Worm (Caenorhabditis elegans): Measurements from ENCODE around the gene F10B5.2.

The F10B5.2 gene

DNA sequence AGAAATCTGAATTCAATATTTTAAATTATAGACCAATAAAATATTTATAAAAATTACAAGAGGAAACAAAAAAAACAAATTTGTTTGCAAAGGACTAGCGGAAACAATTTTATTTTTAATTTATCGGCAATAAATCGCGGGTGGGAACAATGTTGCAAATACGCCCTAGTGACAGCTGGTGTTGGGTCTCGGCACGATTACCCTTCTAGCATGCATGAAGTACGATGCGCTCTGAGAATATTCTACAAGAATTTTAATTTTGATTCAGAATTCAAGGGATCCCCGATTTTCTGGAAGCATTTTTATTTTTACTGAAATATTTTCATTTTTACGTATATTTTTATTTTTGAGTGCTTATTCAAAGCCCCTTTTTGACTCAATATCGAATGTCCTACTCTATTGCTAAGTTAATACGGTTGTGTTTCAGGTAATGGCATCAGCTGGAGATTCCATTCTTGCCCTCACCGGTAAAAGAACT is 40.5 kb downstream of the F10B5.2 start, which contains the start of the genes mig-5 and cct-1:
TSS of gene mig-5 (minus strand) at position 8 of the 478 bp plus-strand sequence.
TSS of gene cct-1 (plus strand) at position 428 of the 478 bp plus-strand sequence.
- TF ChIP-seq nhr-90 (tag; optimal IDR thresholded peaks at IDR 0.05; ENCODE audit: poor library complexity) (peak; percentile 98), pqm-1 (tag; optimal IDR thresholded peaks at IDR 0.05) (peak; percentile 38), lin-14 (GFP tag; optimal IDR thresholded peaks at IDR 0.05) (peak; percentile 98), Y116A8C.19 (tag; optimal IDR thresholded peaks at IDR 0.05; ENCODE audit: borderline replicate concordance) (no peak), dsc-1 (tag; optimal IDR thresholded peaks at IDR 0.05) (peak; percentile 99), nhr-12 (tag; optimal IDR thresholded peaks at IDR 0.05) (peak; percentile 49), unc-62 (GFP tag; optimal IDR thresholded peaks at IDR 0.05) (peak; percentile 45), ces-1 (GFP tag; optimal IDR thresholded peaks at IDR 0.05) (peak; percentile 39), efl-3 (GFP tag; optimal IDR thresholded peaks at IDR 0.05) (peak; percentile 81), hlh-4 (tag; optimal IDR thresholded peaks at IDR 0.05) (peak; percentile 12), blmp-1 (tag; optimal IDR thresholded peaks at IDR 0.05) (peak; percentile 92), hpl-2 (GFP tag; optimal IDR thresholded peaks at IDR 0.05) (peak; percentile 95), elt-3 (tag; optimal IDR thresholded peaks at IDR 0.05) (peak in 5 of 6 experiments; percentile 63 to 99 (median 91)), C04F5.9 (tag; optimal IDR thresholded peaks at IDR 0.05) (peak; percentile 100), zip-4 (GFP tag; optimal IDR thresholded peaks at IDR 0.05) (peak; percentile 91), nhr-11 (tag; optimal IDR thresholded peaks at IDR 0.05) (peak; percentile 98), nhr-71 (tag; optimal IDR thresholded peaks at IDR 0.05) (peak; percentile 99), unc-130 (tag; optimal IDR thresholded peaks at IDR 0.05) (peak; percentile 100), lin-39 (tag; optimal IDR thresholded peaks at IDR 0.05) (peak; percentile 98), lin-15B (tag; optimal IDR thresholded peaks at IDR 0.05) (peak; percentile 98), fkh-4 (tag; optimal IDR thresholded peaks at IDR 0.05; ENCODE audit: borderline replicate concordance) (peak; percentile 91), ceh-88 (GFP tag; IDR thresholded peaks at IDR 0.05) (peak; percentile 96), irx-1 (tag; optimal IDR thresholded peaks at IDR 0.05) (peak; percentile 97), nhr-84 (tag; optimal IDR thresholded peaks at IDR 0.05) (no peak), alr-1 (tag; optimal IDR thresholded peaks at IDR 0.05; ENCODE audit: borderline replicate concordance) (no peak), C16A3.4 (tag; optimal IDR thresholded peaks at IDR 0.05) (peak; percentile 98), nhr-19 (GFP tag; conservative IDR thresholded peaks at IDR 0.05) (peak; percentile 98), jun-1 (tag; optimal IDR thresholded peaks at IDR 0.05) (peak; percentile 96), sox-4 (tag; optimal IDR thresholded peaks at IDR 0.05) (peak; percentile 94), pax-3 (tag; optimal IDR thresholded peaks at IDR 0.05) (peak; percentile 91), lin-35 (GFP tag; optimal IDR thresholded peaks at IDR 0.05) (peak; percentile 92 to 94), C34B4.2 (tag; optimal IDR thresholded peaks at IDR 0.05) (peak; percentile 71), nhr-20 (tag; optimal IDR thresholded peaks at IDR 0.05) (peak; percentile 99), hlh-17 (GFP tag; optimal IDR thresholded peaks at IDR 0.05; ENCODE audit: borderline replicate concordance) (no peak), F16B12.6 (tag; optimal IDR thresholded peaks at IDR 0.05) (peak; percentile 75), sptf-1 (tag; optimal IDR thresholded peaks at IDR 0.05) (no peak), nhr-237 (tag; optimal IDR thresholded peaks at IDR 0.05) (peak; percentile 95), sup-37 (GFP tag; optimal IDR thresholded peaks at IDR 0.05) (peak; percentile 92), unc-86 (tag; optimal IDR thresholded peaks at IDR 0.05) (peak; percentile 98), swsn-7 (tag; optimal IDR thresholded peaks at IDR 0.05) (peak; percentile 98), tlp-1 (tag; optimal IDR thresholded peaks at IDR 0.05) (no peak), nhr-77 (tag; optimal IDR thresholded peaks at IDR 0.05) (peak; percentile 90), ceh-63 (GFP tag; optimal IDR thresholded peaks at IDR 0.05) (peak; percentile 90), snu-23 (GFP tag; optimal IDR thresholded peaks at IDR 0.05) (peak; percentile 99), zag-1 (tag; optimal IDR thresholded peaks at IDR 0.05) (peak; percentile 87), grh-1 (GFP tag; IDR thresholded peaks at IDR 0.05) (peak; percentile 98), efl-1 (optimal IDR thresholded peaks at IDR 0.05) (peak; percentile 96 to 98), efl-1 (GFP tag; optimal IDR thresholded peaks at IDR 0.05 in 1 of 2) (peak; percentile 85 to 99), ztf-4 (tag; optimal IDR thresholded peaks at IDR 0.05) (peak; percentile 95), ceh-90 (tag; optimal IDR thresholded peaks at IDR 0.05) (peak; percentile 44), mep-1 (tag; optimal IDR thresholded peaks at IDR 0.05) (peak; percentile 99), fkh-8 (tag; optimal IDR thresholded peaks at IDR 0.05) (peak; percentile 98), lir-3 (tag; optimal IDR thresholded peaks at IDR 0.05; ENCODE audit: poor library complexity) (peak; percentile 95)

All from whole organism, L1 larva.